Fruit fly (Drosophila melanogaster) whole organism, wandering third instar larva: Measurements from ENCODE around the gene CG9777.

Experiments used
- CG32264 ChIP-seq: fragments of 200-800 bp; sonication (Bioruptor generic); optimal IDR thresholded peaks from 2 replicates; lab custom pipeline; 2016; ENCODE audit warnings: missing biosample characterization, missing genetic modification characterization
- CG9705 ChIP-seq: fragments of 200-800 bp; sonication (Bioruptor generic); optimal IDR thresholded peaks from 2 replicates; lab custom pipeline; 2018; ENCODE audit warnings: missing biosample characterization, mild to moderate bottlenecking, missing genetic modification characterization
- CrebA ChIP-seq: fragments of 200-800 bp; sonication (Bioruptor generic); optimal IDR thresholded peaks from 2 replicates; lab custom pipeline; 2016; ENCODE audit warnings: missing biosample characterization, mild to moderate bottlenecking, missing genetic modification characterization, borderline replicate concordance
- Dfd ChIP-seq: fragments of >200 bp; optimal IDR thresholded peaks from 2 replicates; lab custom pipeline; 2017; ENCODE audit warnings: missing biosample characterization, missing genetic modification characterization
- Dif ChIP-seq: fragments of 200-275, 200-300 bp; sonication (Bioruptor generic); optimal IDR thresholded peaks from 2 replicates; lab custom pipeline; 2018; ENCODE audit warnings: missing biosample characterization, missing genetic modification characterization; ENCODE audit not compliant: partially characterized antibody
- GATAd ChIP-seq: sonication (Bioruptor generic); optimal IDR thresholded peaks from 2 replicates; lab custom pipeline; 2016; ENCODE audit warnings: missing biosample characterization, missing genetic modification characterization
- HLH106 ChIP-seq: fragments of 200-800 bp; optimal IDR thresholded peaks from 3 replicates; lab custom pipeline; 2019; ENCODE audit warnings: missing biosample characterization, mild to moderate bottlenecking, missing genetic modification characterization, moderate library complexity
- Hnf4 ChIP-seq: fragments of 200-800 bp; sonication (Bioruptor generic); optimal IDR thresholded peaks from 2 replicates; lab custom pipeline; 2016; ENCODE audit warnings: missing biosample characterization, mild to moderate bottlenecking, missing genetic modification characterization
- Hr78 ChIP-seq: fragments of >200 bp; optimal IDR thresholded peaks from 2 replicates; lab custom pipeline; 2017; ENCODE audit warnings: missing biosample characterization, missing genetic modification characterization
- Jra ChIP-seq: sonication (Bioruptor generic); optimal IDR thresholded peaks from 2 replicates; lab custom pipeline; 2016; ENCODE audit warnings: missing biosample characterization, missing genetic modification characterization
- Mio ChIP-seq: sonication (Bioruptor generic); optimal IDR thresholded peaks from 2 replicates; lab custom pipeline; 2016; ENCODE audit warnings: missing biosample characterization, missing genetic modification characterization
- N ChIP-seq: fragments of >200 bp; optimal IDR thresholded peaks from 2 replicates; lab custom pipeline; 2018; ENCODE audit warnings: missing biosample characterization, missing external identifiers, missing genetic modification characterization
- OdsH ChIP-seq: fragments of 200-800 bp; sonication (Bioruptor generic); optimal IDR thresholded peaks from 2 replicates; lab custom pipeline; 2016; ENCODE audit warnings: missing biosample characterization, mild to moderate bottlenecking, missing genetic modification characterization
- Rel ChIP-seq, 2 experiments: fragments of 200-800 bp; sonication (Bioruptor generic) in 1 of 2; optimal IDR thresholded peaks; 2 replicates in 1 of 2; 3 replicates in 1 of 2; lab custom pipeline; 2016 to 2019; ENCODE audit warnings: mild to moderate bottlenecking in 2 of 2, missing biosample characterization in 2 of 2, missing genetic modification characterization in 2 of 2, moderate library complexity in 1 of 2
- Sp1 ChIP-seq: fragments of 200-800 bp; sonication (Bioruptor generic); optimal IDR thresholded peaks from 3 replicates; lab custom pipeline; 2019; ENCODE audit warnings: missing biosample characterization, mild to moderate bottlenecking, missing genetic modification characterization, moderate library complexity
- Vsx2 ChIP-seq: fragments of 200-300, 225-300 bp; sonication (Bioruptor generic); optimal IDR thresholded peaks from 2 replicates; lab custom pipeline; 2018; ENCODE audit warnings: missing biosample characterization, missing genetic modification characterization; ENCODE audit not compliant: partially characterized antibody
- br ChIP-seq: fragments of 200-800 bp; sonication (Bioruptor generic); optimal IDR thresholded peaks from 2 replicates; lab custom pipeline; 2016; ENCODE audit warnings: missing biosample characterization, missing genetic modification characterization
- brk ChIP-seq: fragments of 200-800 bp; sonication (Bioruptor generic); optimal IDR thresholded peaks from 2 replicates; lab custom pipeline; 2016; ENCODE audit warnings: missing biosample characterization, mild to moderate bottlenecking, missing genetic modification characterization
- dl ChIP-seq, 2 experiments: fragments of 175-275, 200-275 bp in 1 of 2; fragments of 200-275 bp in 1 of 2; sonication (Bioruptor generic); optimal IDR thresholded peaks; lab custom pipeline; 2018; ENCODE audit warnings: mild to moderate bottlenecking in 2 of 2, missing biosample characterization in 2 of 2, missing genetic modification characterization in 2 of 2, moderate library complexity in 2 of 2; ENCODE audit not compliant: partially characterized antibody in 2 of 2, insufficient read depth in 1 of 2
- dmrt93B ChIP-seq: fragments of 200-800 bp; sonication (Bioruptor generic); optimal IDR thresholded peaks from 2 replicates; lab custom pipeline; 2018; ENCODE audit warnings: missing biosample characterization, mild to moderate bottlenecking, missing genetic modification characterization
- dsf ChIP-seq: sonication (Bioruptor generic); optimal IDR thresholded peaks from 2 replicates; lab custom pipeline; 2016; ENCODE audit warnings: missing biosample characterization, missing genetic modification characterization, borderline replicate concordance
- ey ChIP-seq: fragments of 200-800 bp; sonication (Bioruptor generic); optimal IDR thresholded peaks from 2 replicates; lab custom pipeline; 2016; ENCODE audit warnings: missing biosample characterization, missing genetic modification characterization
- foxo ChIP-seq, 2 experiments: fragments of 200-800 bp; sonication (Bioruptor generic); optimal IDR thresholded peaks; 2 replicates in 1 of 2; 3 replicates in 1 of 2; lab custom pipeline; 2016 to 2017; ENCODE audit warnings: missing biosample characterization in 2 of 2, missing genetic modification characterization in 2 of 2
- fru ChIP-seq: fragments of 200-800 bp; sonication (Bioruptor generic); optimal IDR thresholded peaks from 3 replicates; lab custom pipeline; 2016; ENCODE audit warnings: missing biosample characterization, mild to moderate bottlenecking, missing genetic modification characterization
- h ChIP-seq: fragments of 200-800 bp; sonication (Bioruptor generic); optimal IDR thresholded peaks from 3 replicates; lab custom pipeline; 2016; ENCODE audit warnings: missing biosample characterization, mild to moderate bottlenecking, missing genetic modification characterization
- jim ChIP-seq: fragments of 175-275, 200-325 bp; sonication (Bioruptor generic); optimal IDR thresholded peaks from 2 replicates; lab custom pipeline; 2016; ENCODE audit warnings: missing biosample characterization, mild to moderate bottlenecking, missing genetic modification characterization
- psq ChIP-seq: fragments of 200-800 bp; sonication (Bioruptor generic); optimal IDR thresholded peaks from 3 replicates; lab custom pipeline; 2017; ENCODE audit warnings: missing biosample characterization, mild to moderate bottlenecking, missing genetic modification characterization, moderate library complexity
- rgr ChIP-seq: fragments of 200-800 bp; sonication (Bioruptor generic); optimal IDR thresholded peaks from 3 replicates; lab custom pipeline; 2016; ENCODE audit warnings: missing biosample characterization, mild to moderate bottlenecking, missing genetic modification characterization
- sage ChIP-seq: fragments of 200-800 bp; sonication (Bioruptor generic); optimal IDR thresholded peaks from 2 replicates; lab custom pipeline; 2016; ENCODE audit warnings: missing biosample characterization, mild to moderate bottlenecking, missing genetic modification characterization
- tai ChIP-seq: sonication (Bioruptor generic); optimal IDR thresholded peaks from 2 replicates; lab custom pipeline; 2016; ENCODE audit warnings: missing biosample characterization, missing genetic modification characterization
- usp ChIP-seq: fragments of >200 bp; optimal IDR thresholded peaks from 2 replicates; lab custom pipeline; 2017; ENCODE audit warnings: missing biosample characterization, missing genetic modification characterization
- woc ChIP-seq: sonication (Bioruptor generic); optimal IDR thresholded peaks from 2 replicates; lab custom pipeline; 2016; ENCODE audit warnings: missing biosample characterization, mild to moderate bottlenecking, missing genetic modification characterization

Gene CG9777

DNA sequence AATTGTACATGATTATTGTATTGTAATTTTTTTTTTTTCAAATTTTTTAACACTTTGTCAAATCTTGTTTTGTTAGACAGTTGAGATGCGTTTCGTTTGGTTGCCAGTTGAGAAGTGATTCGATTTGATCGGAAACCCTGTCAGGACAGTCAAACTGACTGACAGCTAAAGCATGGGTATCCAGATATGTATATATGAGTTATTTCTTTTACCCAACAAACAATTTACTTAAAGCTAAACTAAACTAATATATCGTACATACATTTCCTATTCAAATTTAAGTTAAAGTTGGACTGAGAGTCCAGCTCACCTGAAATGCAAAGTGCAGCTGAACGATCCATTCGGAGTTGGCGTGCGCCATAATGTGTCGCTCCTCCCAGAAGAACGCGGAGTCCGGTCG, at the start of gene CG9777:
Gene CG9777, minus strand, starts transcription at position 101 of the 400 bp plus-strand sequence.
- no peak for TF ChIP-seq CG9705 (GFP tag; lab: Kevin White, UChicago)
- TF ChIP-seq Hnf4, result no peak
- no peak for TF ChIP-seq Jra (GFP tag; lab: Kevin White, UChicago)
- TF ChIP-seq jim (GFP tag; lab: Kevin White, UChicago), result no peak
- no peak for TF ChIP-seq usp (GFP tag; lab: Kevin White, UChicago)
- TF ChIP-seq dl (GFP tag; optimal IDR thresholded peaks at IDR 0.05; lab: Kevin White, UChicago; ENCODE audit: insufficient read depth in 1 of 2, partially characterized antibody in 2 of 2), result no peak
- no peak for TF ChIP-seq h
- TF ChIP-seq Hr78 (GFP tag; lab: Kevin White, UChicago), result no peak
- TF ChIP-seq, all 38 proteins: peak for 0

DNA sequence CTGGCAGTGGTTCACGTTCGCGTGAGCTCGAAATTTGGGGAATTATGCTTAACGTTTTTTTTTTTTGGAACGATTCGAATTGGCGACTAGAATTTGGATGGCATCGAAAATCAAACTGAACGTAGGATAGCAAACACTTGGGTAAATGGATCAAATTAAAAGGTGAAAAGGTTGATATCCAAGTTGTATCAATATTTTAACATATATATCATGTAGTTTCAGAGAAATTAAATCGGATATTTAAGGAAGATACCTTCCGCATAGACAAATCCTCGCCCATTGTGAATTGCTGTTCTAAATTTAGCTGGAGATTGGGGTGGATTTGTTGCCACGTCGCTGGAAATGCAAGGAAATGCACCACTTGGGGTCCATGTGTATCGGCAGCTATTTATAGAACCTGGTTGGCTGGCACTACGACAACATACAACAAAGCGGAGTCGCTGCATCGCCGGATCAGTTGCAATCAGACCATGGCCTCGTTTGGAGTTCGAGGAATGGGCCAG, 46.9 kb upstream of the CG9777 start, which contains the start of the genes CG13010 and sing:
Gene CG13010, minus strand, starts transcription at position 101 of the 503 bp plus-strand sequence.
Gene sing, plus strand, starts transcription at position 453 of the 503 bp plus-strand sequence.
- TF ChIP-seq jim (GFP tag; lab: Kevin White, UChicago), result no peak
- TF ChIP-seq Mio (GFP tag; lab: Kevin White, UChicago), result no peak
- TF ChIP-seq CG9705 (GFP tag; lab: Kevin White, UChicago), result no peak
- no peak for TF ChIP-seq tai
- TF ChIP-seq foxo (GFP tag; optimal IDR thresholded peaks at IDR 0.05; lab: Kevin White, UChicago), result no peak
- TF ChIP-seq CrebA (GFP tag; lab: Kevin White, UChicago), result no peak
- no peak for TF ChIP-seq usp (GFP tag; lab: Kevin White, UChicago)
- TF ChIP-seq N (GFP tag; lab: Kevin White, UChicago), result no peak
- TF ChIP-seq dmrt93B (GFP tag; lab: Kevin White, UChicago), result no peak
- no peak for TF ChIP-seq Rel (GFP tag; optimal IDR thresholded peaks at IDR 0.05; lab: Kevin White, UChicago)
- no peak for TF ChIP-seq Rel (tag; optimal IDR thresholded peaks at IDR 0.05; lab: Kevin White, UChicago)
- no peak for TF ChIP-seq br (GFP tag; lab: Kevin White, UChicago)
- TF ChIP-seq dsf (GFP tag; lab: Kevin White, UChicago), result no peak
- no peak for TF ChIP-seq Jra (GFP tag; lab: Kevin White, UChicago)
- no peak for TF ChIP-seq Dif (GFP tag; lab: Kevin White, UChicago)

DNA sequence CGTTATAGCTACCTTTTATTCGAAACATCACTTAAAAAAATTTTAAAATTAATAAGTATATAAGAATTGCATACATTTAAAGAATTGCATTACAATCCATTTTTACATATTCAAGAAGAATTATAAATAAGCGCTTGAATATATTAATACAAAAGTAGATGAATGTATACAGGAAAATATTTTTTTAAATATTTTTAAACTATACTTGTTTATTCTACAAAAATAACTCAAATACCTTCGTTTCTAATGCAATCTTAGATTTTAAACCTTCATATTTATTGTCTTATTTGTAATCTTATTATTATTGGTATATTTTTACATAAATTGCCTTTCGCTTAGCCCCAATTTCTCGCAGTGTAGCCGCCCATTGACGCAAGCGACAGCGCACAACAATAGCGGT, 45.1 kb upstream of the CG9777 start:
- no peak for TF ChIP-seq rgr (GFP tag; lab: Kevin White, UChicago)
- TF ChIP-seq brk (GFP tag; lab: Kevin White, UChicago), result no peak
- TF ChIP-seq sage (GFP tag; lab: Kevin White, UChicago), result no peak
- no peak for TF ChIP-seq Vsx2 (GFP tag; lab: Kevin White, UChicago)
- peak; percentile 22 for TF ChIP-seq HLH106
- peak; percentile 20 for TF ChIP-seq Sp1 (GFP tag; lab: Kevin White, UChicago)
- TF ChIP-seq, all 38 proteins: peak for 2

DNA sequence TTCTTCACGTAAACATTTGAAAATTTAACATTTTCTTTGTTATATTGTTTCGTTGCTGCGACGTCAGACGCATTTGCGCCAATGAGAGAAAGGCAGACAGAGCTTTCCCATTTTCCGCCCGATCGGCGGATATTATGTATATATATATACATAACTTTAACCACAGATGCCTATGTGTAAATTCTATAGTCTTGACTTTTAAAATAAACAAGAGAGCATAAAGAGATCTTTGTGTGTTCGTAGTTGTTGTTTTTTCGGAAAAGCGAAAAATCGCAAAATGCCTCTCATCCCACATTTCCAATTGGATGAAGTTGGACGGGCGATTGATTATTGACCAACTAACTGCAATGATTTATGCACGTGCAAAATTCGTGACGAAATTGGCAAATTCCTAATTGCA, 44.6 kb upstream of the CG9777 start, which contains the start of gene CG13012:
Gene CG13012, minus strand, starts transcription at position 101 of the 400 bp plus-strand sequence.
- TF ChIP-seq Dif (GFP tag; lab: Kevin White, UChicago) (no peak), dl (GFP tag; optimal IDR thresholded peaks at IDR 0.05; lab: Kevin White, UChicago; ENCODE audit: insufficient read depth in 1 of 2, partially characterized antibody in 2 of 2) (no peak), Dfd (GFP tag; lab: Kevin White, UChicago) (no peak), usp (GFP tag; lab: Kevin White, UChicago) (no peak), ey (GFP tag; lab: Kevin White, UChicago) (no peak), Hnf4 (no peak), rgr (GFP tag; lab: Kevin White, UChicago) (no peak), GATAd (GFP tag; lab: Kevin White, UChicago) (no peak), h (no peak), brk (GFP tag; lab: Kevin White, UChicago) (no peak), Jra (GFP tag; lab: Kevin White, UChicago) (no peak), N (GFP tag; lab: Kevin White, UChicago) (no peak), Hr78 (GFP tag; lab: Kevin White, UChicago) (no peak), br (GFP tag; lab: Kevin White, UChicago) (no peak), CG9705 (GFP tag; lab: Kevin White, UChicago) (no peak), tai (no peak), OdsH (GFP tag; lab: Kevin White, UChicago) (no peak)

DNA sequence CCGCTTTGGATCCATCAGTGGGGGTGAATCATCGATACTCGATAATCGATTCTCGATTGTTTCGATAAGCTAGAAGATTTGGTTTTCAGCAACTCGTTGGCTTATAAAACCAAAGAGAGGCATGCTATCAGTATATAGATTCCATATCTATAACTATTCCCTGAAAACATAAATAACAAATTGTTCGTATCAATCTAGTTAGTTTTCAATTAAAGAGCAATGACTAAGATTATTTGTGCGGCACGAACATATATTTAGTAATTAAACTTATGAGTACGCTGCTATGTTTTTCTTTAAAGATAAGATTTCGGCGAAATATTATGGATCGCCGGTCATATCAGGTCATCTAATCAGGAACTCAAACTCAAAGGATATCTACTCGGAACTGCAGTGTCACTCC, 42.5 kb upstream of the CG9777 start:
- TF ChIP-seq HLH106 (no peak), CG32264 (GFP tag; lab: Kevin White, UChicago) (no peak), sage (GFP tag; lab: Kevin White, UChicago) (no peak), Hnf4 (no peak), ey (GFP tag; lab: Kevin White, UChicago) (no peak), Vsx2 (GFP tag; lab: Kevin White, UChicago) (no peak), dmrt93B (GFP tag; lab: Kevin White, UChicago) (no peak), fru (no peak), woc (no peak), CrebA (GFP tag; lab: Kevin White, UChicago) (no peak), brk (GFP tag; lab: Kevin White, UChicago) (no peak), usp (GFP tag; lab: Kevin White, UChicago) (no peak), psq (GFP tag; lab: Kevin White, UChicago) (no peak), Jra (GFP tag; lab: Kevin White, UChicago) (no peak)
